Comparison of ENCODE assay signal across 1 fruit fly cellular context in the genomic region with DNA sequence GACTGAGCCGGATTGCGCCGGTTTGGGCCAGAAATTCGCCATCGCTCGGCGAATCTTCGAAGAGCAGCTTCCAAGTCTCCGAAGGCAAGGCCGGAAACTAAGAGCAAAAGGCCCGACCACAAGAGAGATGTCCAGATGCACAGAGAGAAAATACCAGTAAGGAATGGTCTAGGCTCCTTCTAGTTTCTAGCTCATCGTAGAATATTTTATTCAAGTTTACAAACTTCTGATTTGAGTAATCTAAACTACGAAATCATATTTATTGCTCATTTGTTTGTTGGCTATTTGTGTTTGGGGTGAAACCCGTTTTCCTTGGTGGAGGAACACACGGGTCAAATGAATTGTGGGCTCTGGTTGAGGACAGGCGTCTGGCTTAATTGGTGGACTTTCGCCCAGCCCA.
A peak's percentile ranks its signal among the peaks of the same experiment; 100 is the strongest.
TF ChIP-seq lines count a peak whose summit lies in the region.

No protein-coding gene starts in this region.

TF ChIP-seq in whole organism, prepupa, 60 proteins besides CTCF, POLR2A, EP300 and RAD21 (continued from another document):
- TF ChIP-seq topi (GFP tag; optimal IDR thresholded peaks at IDR 0.05; lab: Kevin White, UChicago) (peak; percentile 40), cyc (GFP tag; optimal IDR thresholded peaks at IDR 0.05; lab: Kevin White, UChicago) (no peak), pdm3 (GFP tag; optimal IDR thresholded peaks at IDR 0.05; lab: Kevin White, UChicago) (no peak), dac (GFP tag; optimal IDR thresholded peaks at IDR 0.05; lab: Kevin White, UChicago) (no peak), Blimp-1 (GFP tag; optimal IDR thresholded peaks at IDR 0.05; lab: Kevin White, UChicago) (no peak), Hr4 (GFP tag; optimal IDR thresholded peaks at IDR 0.05; lab: Kevin White, UChicago) (peak; percentile 25), Sox14 (GFP tag; optimal IDR thresholded peaks at IDR 0.05; lab: Kevin White, UChicago) (no peak), ss (GFP tag; optimal IDR thresholded peaks at IDR 0.05; lab: Kevin White, UChicago) (peak in 1 of 2 experiments; percentile 27), CG16779 (tag; optimal IDR thresholded peaks at IDR 0.05; lab: Kevin White, UChicago) (no peak), Sox102F (GFP tag; optimal IDR thresholded peaks at IDR 0.05; lab: Kevin White, UChicago) (no peak), CG6854 (GFP tag; optimal IDR thresholded peaks at IDR 0.05; lab: Kevin White, UChicago) (no peak), CG32006 (GFP tag; optimal IDR thresholded peaks at IDR 0.05; lab: Kevin White, UChicago) (peak; percentile 16), Met (GFP tag; optimal IDR thresholded peaks at IDR 0.05; lab: Kevin White, UChicago) (peak; percentile 33), fd59A (GFP tag; optimal IDR thresholded peaks at IDR 0.05; lab: Kevin White, UChicago) (no peak), Gug (GFP tag; IDR thresholded peaks at IDR 0.05; lab: Robert Waterston, UW) (no peak), fkh (GFP tag; optimal IDR thresholded peaks at IDR 0.05; lab: Kevin White, UChicago) (no peak), achi (GFP tag; optimal IDR thresholded peaks at IDR 0.05; lab: Kevin White, UChicago) (peak; percentile 12), esn (GFP tag; optimal IDR thresholded peaks at IDR 0.05; lab: Kevin White, UChicago) (peak; percentile 43), Eip78C (GFP tag; lab: Kevin White, UChicago) (peak; percentile 84), CG6808 (GFP tag; optimal IDR thresholded peaks at IDR 0.05; lab: Kevin White, UChicago) (no peak), CG8632 (GFP tag; optimal IDR thresholded peaks at IDR 0.05; lab: Kevin White, UChicago) (peak; percentile 8), Eip75B (GFP tag; optimal IDR thresholded peaks at IDR 0.05; lab: Kevin White, UChicago) (no peak), Hr39 (GFP tag; optimal IDR thresholded peaks at IDR 0.05; lab: Kevin White, UChicago) (peak; percentile 3)
